Fruit fly (Drosophila melanogaster): Measurements from ENCODE around the gene CG6833.

- TF ChIP-seq Clk (GFP tag; optimal IDR thresholded peaks at IDR 0.05) (no peak), kay (GFP tag; ENCODE audit: borderline replicate concordance) (no peak), CG1620 (GFP tag; optimal IDR thresholded peaks at IDR 0.05) (no peak)
Measured at dm6 chr3L:14089010-14089409, 38.0 kb downstream of the CG6833 start.

Measured in whole organism, adult.